Worm (Caenorhabditis elegans) whole organism, L4 larva: Measurements from ENCODE around the gene dmd-10.

Experiments used
- nhr-10 ChIP-seq: fragments of 150-350 bp; optimal IDR thresholded peaks from 2 replicates; lab custom pipeline; 2014; ENCODE audit warnings: missing biosample characterization, missing genetic modification characterization
- snpc-4 ChIP-seq: fragments of 150-350 bp; optimal IDR thresholded peaks from 2 replicates; lab custom pipeline; 2014; ENCODE audit warnings: missing biosample characterization, missing genetic modification characterization

DNA sequence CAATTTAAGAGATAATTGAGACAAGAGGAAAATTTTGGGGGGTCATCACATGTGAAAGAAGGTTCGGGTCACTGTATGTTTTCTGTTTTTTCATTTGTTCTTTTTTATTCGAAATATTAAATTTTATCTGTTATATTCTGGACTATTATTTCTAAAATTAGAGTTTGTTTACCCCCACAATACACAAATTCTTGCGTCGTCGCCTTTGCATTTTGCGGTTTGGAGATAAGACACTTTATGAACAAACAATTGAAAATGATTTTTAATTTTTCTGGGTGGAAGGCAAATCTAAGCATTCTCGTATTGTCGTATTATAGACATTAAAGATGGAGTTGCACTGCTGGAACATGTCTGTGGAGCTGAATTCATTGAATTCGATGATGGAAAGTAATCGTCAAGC, 36.9 kb upstream of the dmd-10 start:
- TF ChIP-seq nhr-10 (no peak), snpc-4 (tag; lab: Kevin White, UChicago) (no peak)
